Worm (Caenorhabditis elegans): ENCODE data around the gene Y57G11C.23.

- TF ChIP-seq ZK546.5 (tag; optimal IDR thresholded peaks at IDR 0.05) (no peak), nhr-12 (tag; optimal IDR thresholded peaks at IDR 0.05) (no peak), ceh-16 (tag; optimal IDR thresholded peaks at IDR 0.05) (no peak), daf-12 (tag; optimal IDR thresholded peaks at IDR 0.05) (no peak), aly-2 (tag; optimal IDR thresholded peaks at IDR 0.05) (no peak), nfya-1 (tag; optimal IDR thresholded peaks at IDR 0.05; ENCODE audit: insufficient read depth) (no peak), jun-1 (tag; optimal IDR thresholded peaks at IDR 0.05) (no peak), nhr-237 (tag; optimal IDR thresholded peaks at IDR 0.05) (no peak), ceh-82 (tag; optimal IDR thresholded peaks at IDR 0.05) (no peak), egl-27 (tag; optimal IDR thresholded peaks at IDR 0.05) (no peak), fos-1 (tag; optimal IDR thresholded peaks at IDR 0.05) (no peak), nhr-43 (tag; optimal IDR thresholded peaks at IDR 0.05; ENCODE audit: poor library complexity, severe bottlenecking) (no peak), unc-39 (tag; optimal IDR thresholded peaks at IDR 0.05) (no peak), unc-62 (GFP tag; optimal IDR thresholded peaks at IDR 0.05) (no peak)
These were observed 35.3 kb downstream of the Y57G11C.23 start for ce11 chrIV:14826151-14826757.

Data from whole organism, L3 larva.